Worm (Caenorhabditis elegans) whole organism, young adult: Measurements from ENCODE around the gene chd-3.

ENCODE experiments used
- B0261.1 ChIP-seq: sonication (generic microtip); optimal IDR thresholded peaks from 2 replicates; lab custom pipeline; 2016; ENCODE audit warnings: mild to moderate bottlenecking, missing genetic modification characterization, moderate library complexity, missing compliant biosample characterization
- B0336.3 ChIP-seq: fragments of 200-800 bp; sonication (Bioruptor generic); IDR thresholded peaks from 2 replicates; pipeline ENCODE4 v1.3.6; 2022; ENCODE audit warnings: missing genetic modification characterization, missing compliant biosample characterization
- C06A6.2 ChIP-seq: fragments of 200-800 bp; sonication (Bioruptor generic); conservative IDR thresholded peaks from 2 replicates; pipeline ENCODE4 v1.3.6; 2022; ENCODE audit warnings: missing genetic modification characterization, missing compliant biosample characterization
- F10E7.11 ChIP-seq: sonication (generic microtip); optimal IDR thresholded peaks from 2 replicates; lab custom pipeline; 2017; ENCODE audit warnings: mild to moderate bottlenecking, missing genetic modification characterization, moderate library complexity, missing compliant biosample characterization
- F22D6.2 ChIP-seq: sonication (generic microtip); optimal IDR thresholded peaks from 2 replicates; lab custom pipeline; 2016; ENCODE audit warnings: mild to moderate bottlenecking, missing genetic modification characterization, missing compliant biosample characterization
- F23B12.7 ChIP-seq: sonication (generic microtip); optimal IDR thresholded peaks from 2 replicates; lab custom pipeline; 2017; ENCODE audit warnings: missing genetic modification characterization, mild to moderate bottlenecking, missing compliant biosample characterization, antibody characterized with exemption, moderate library complexity; ENCODE audit not compliant: insufficient read depth
- F37B4.10 ChIP-seq: fragments of 200-800 bp; sonication (Bioruptor generic); IDR thresholded peaks from 2 replicates; pipeline ENCODE4 v1.3.6; 2022; ENCODE audit warnings: missing genetic modification characterization, missing compliant biosample characterization
- F49E8.2 ChIP-seq: sonication (generic microtip); optimal IDR thresholded peaks from 3 replicates; lab custom pipeline; 2017; ENCODE audit warnings: missing genetic modification characterization, mild to moderate bottlenecking, missing compliant biosample characterization, antibody characterized with exemption, moderate library complexity; ENCODE audit not compliant: insufficient read depth
- K12H6.12 ChIP-seq: fragments of 200-800 bp; sonication (Bioruptor generic); optimal IDR thresholded peaks from 2 replicates; lab custom pipeline; 2018; ENCODE audit warnings: mild to moderate bottlenecking, missing genetic modification characterization, missing compliant biosample characterization
- T07F8.4 ChIP-seq: sonication (generic microtip); optimal IDR thresholded peaks from 2 replicates; lab custom pipeline; 2016; ENCODE audit warnings: mild to moderate bottlenecking, missing genetic modification characterization, moderate library complexity, missing compliant biosample characterization
- atf-7 ChIP-seq: sonication (generic microtip); optimal IDR thresholded peaks from 2 replicates; lab custom pipeline; 2017; ENCODE audit warnings: mild to moderate bottlenecking, missing genetic modification characterization, missing compliant biosample characterization
- athp-1 ChIP-seq: sonication (generic microtip); optimal IDR thresholded peaks from 2 replicates; lab custom pipeline; 2017; ENCODE audit warnings: mild to moderate bottlenecking, missing genetic modification characterization, missing compliant biosample characterization
- attf-5 ChIP-seq: fragments of 200-800 bp; sonication (Bioruptor generic); optimal IDR thresholded peaks from 2 replicates; lab custom pipeline; 2018; ENCODE audit warnings: mild to moderate bottlenecking, missing genetic modification characterization, missing compliant biosample characterization
- bed-2 ChIP-seq: fragments of 200-800 bp; sonication (Bioruptor generic); IDR thresholded peaks from 2 replicates; pipeline ENCODE4 v1.3.6; 2022; ENCODE audit warnings: missing genetic modification reagents, missing genetic modification characterization, missing compliant biosample characterization
- ccch-3 ChIP-seq: fragments of 200-800 bp; sonication (Bioruptor generic); optimal IDR thresholded peaks from 2 replicates; lab custom pipeline; 2018; ENCODE audit warnings: mild to moderate bottlenecking, missing genetic modification characterization, missing compliant biosample characterization
- cebp-1 ChIP-seq, 2 experiments: fragments of 200-800 bp in 1 of 2; sonication (Bioruptor generic) in 1 of 2; sonication (generic microtip) in 1 of 2; IDR thresholded peaks in 1 of 2; optimal IDR thresholded peaks in 1 of 2; 2 replicates each; pipeline versions ENCODE4 v1.3.6 to Lab custom; 2017 to 2022; ENCODE audit warnings: missing compliant biosample characterization in 2 of 2, missing genetic modification characterization in 2 of 2, mild to moderate bottlenecking in 1 of 2, missing genetic modification reagents in 1 of 2, moderate library complexity in 1 of 2
- ceh-40 ChIP-seq: fragments of 200-800 bp; sonication (Bioruptor generic); IDR thresholded peaks from 2 replicates; pipeline ENCODE4 v1.3.6; 2022; ENCODE audit warnings: missing genetic modification characterization, missing compliant biosample characterization
- die-1 ChIP-seq: sonication (generic microtip); optimal IDR thresholded peaks from 2 replicates; lab custom pipeline; 2016; ENCODE audit warnings: missing genotype, mild to moderate bottlenecking, missing genetic modification characterization, missing compliant biosample characterization
- dox-1 ChIP-seq: fragments of 200-800 bp; sonication (Bioruptor generic); IDR thresholded peaks from 2 replicates; pipeline ENCODE4 v1.3.6; 2022; ENCODE audit warnings: missing genetic modification reagents, missing genetic modification characterization, missing compliant biosample characterization
- egl-44 ChIP-seq: fragments of 200-800 bp; sonication (Bioruptor generic); IDR thresholded peaks from 2 replicates; pipeline ENCODE4 v1.3.6; 2022; ENCODE audit warnings: missing genetic modification reagents, missing genetic modification characterization, missing compliant biosample characterization
- egrh-3 ChIP-seq: fragments of 200-800 bp; sonication (Bioruptor generic); IDR thresholded peaks from 2 replicates; pipeline ENCODE4 v1.3.6; 2022; ENCODE audit warnings: missing genetic modification reagents, missing genetic modification characterization, missing compliant biosample characterization
- ets-4 ChIP-seq: fragments of 200-800 bp; sonication (Bioruptor generic); optimal IDR thresholded peaks from 2 replicates; lab custom pipeline; 2018; ENCODE audit warnings: mild to moderate bottlenecking, missing genetic modification characterization, missing compliant biosample characterization
- lag-1 ChIP-seq: fragments of 200-800 bp; sonication (Bioruptor generic); IDR thresholded peaks from 2 replicates; pipeline ENCODE4 v1.3.6; 2022; ENCODE audit warnings: missing genetic modification reagents, missing genetic modification characterization, missing compliant biosample characterization
- let-607 ChIP-seq, 2 experiments: fragments of 200-800 bp in 1 of 2; sonication (Bioruptor generic) in 1 of 2; sonication (generic microtip) in 1 of 2; optimal IDR thresholded peaks; 2 replicates each; lab custom pipeline; 2016 to 2018; ENCODE audit warnings: mild to moderate bottlenecking in 2 of 2, missing compliant biosample characterization in 2 of 2, missing genetic modification characterization in 2 of 2, moderate library complexity in 2 of 2, missing genotype in 1 of 2
- lin-26 ChIP-seq: fragments of 200-800 bp; sonication (Bioruptor generic); IDR thresholded peaks from 2 replicates; pipeline ENCODE4 v1.3.6; 2022; ENCODE audit warnings: missing genetic modification reagents, missing genetic modification characterization, missing compliant biosample characterization
- lin-40 ChIP-seq: sonication (generic microtip); optimal IDR thresholded peaks from 2 replicates; lab custom pipeline; 2016; ENCODE audit warnings: missing genetic modification characterization, mild to moderate bottlenecking, missing compliant biosample characterization, missing genotype, missing genetic modification reagents
- lir-1 ChIP-seq: fragments of 200-800 bp; sonication (Bioruptor generic); conservative IDR thresholded peaks from 2 replicates; pipeline ENCODE4 v1.3.6; 2022; ENCODE audit warnings: missing genetic modification reagents, missing genetic modification characterization, missing compliant biosample characterization
- madf-3 ChIP-seq: fragments of 200-800 bp; sonication (Bioruptor generic); IDR thresholded peaks from 2 replicates; pipeline ENCODE4 v1.3.6; 2022; ENCODE audit warnings: missing genetic modification reagents, missing genetic modification characterization, missing compliant biosample characterization
- nfyb-1 ChIP-seq: fragments of 200-800 bp; sonication (Bioruptor generic); IDR thresholded peaks from 2 replicates; pipeline ENCODE4 v1.3.6; 2022; ENCODE audit warnings: missing genetic modification reagents, missing genetic modification characterization, missing compliant biosample characterization
- nhr-80 ChIP-seq: sonication (generic microtip); optimal IDR thresholded peaks from 2 replicates; lab custom pipeline; 2016; ENCODE audit warnings: missing genetic modification characterization, missing compliant biosample characterization
- nhr-90 ChIP-seq: sonication (generic microtip); optimal IDR thresholded peaks from 2 replicates; lab custom pipeline; 2016; ENCODE audit warnings: missing genotype, mild to moderate bottlenecking, missing genetic modification characterization, missing compliant biosample characterization
- pbrm-1 ChIP-seq: fragments of 200-800 bp; sonication (Bioruptor generic); IDR thresholded peaks from 2 replicates; pipeline ENCODE4 v1.3.6; 2022; ENCODE audit warnings: missing genetic modification reagents, missing genetic modification characterization, missing compliant biosample characterization
- pha-4 ChIP-seq: fragments of 150-350 bp; sonication (generic microtip); optimal IDR thresholded peaks from 2 replicates; lab custom pipeline; 2014; ENCODE audit warnings: missing biosample characterization, missing genetic modification reagents, missing genetic modification characterization
- repo-1 ChIP-seq: sonication (generic microtip); optimal IDR thresholded peaks from 2 replicates; lab custom pipeline; 2017; ENCODE audit warnings: mild to moderate bottlenecking, missing genetic modification characterization, missing compliant biosample characterization
- snpc-4 ChIP-seq, 5 experiments: fragments of 150-350 bp in 1 of 5; sonication (generic microtip) in 4 of 5; optimal IDR thresholded peaks; 2 replicates each; lab custom pipeline; 2014 to 2018; ENCODE audit warnings: missing genetic modification characterization in 5 of 5, missing biosample characterization in 3 of 5, antibody characterized with exemption in 2 of 5, mild to moderate bottlenecking in 2 of 5, missing compliant biosample characterization in 2 of 5, missing genotype in 2 of 5, moderate library complexity in 2 of 5, missing genetic modification reagents in 1 of 5
- somi-1 ChIP-seq: fragments of 200-800 bp; sonication (Bioruptor generic); optimal IDR thresholded peaks from 2 replicates; lab custom pipeline; 2018; ENCODE audit warnings: mild to moderate bottlenecking, missing genetic modification characterization, missing compliant biosample characterization
- tbp1 ChIP-seq: fragments of 200-800 bp; sonication (Bioruptor generic); optimal IDR thresholded peaks from 2 replicates; lab custom pipeline; 2018; ENCODE audit warnings: mild to moderate bottlenecking, missing genetic modification characterization, missing compliant biosample characterization
- tlf-1 ChIP-seq: fragments of 200-800 bp; sonication (Bioruptor generic); optimal IDR thresholded peaks from 2 replicates; lab custom pipeline; 2018; ENCODE audit warnings: mild to moderate bottlenecking, missing genetic modification characterization, missing compliant biosample characterization
- unc-62 ChIP-seq: fragments of 150-350 bp; optimal IDR thresholded peaks from 2 replicates; lab custom pipeline; 2014; ENCODE audit warnings: missing biosample characterization, missing genetic modification reagents, missing genetic modification characterization
- ztf-18 ChIP-seq: sonication (generic microtip); optimal IDR thresholded peaks from 2 replicates; lab custom pipeline; 2016; ENCODE audit warnings: missing genotype, mild to moderate bottlenecking, missing genetic modification characterization, missing compliant biosample characterization
- ztf-25 ChIP-seq: fragments of 200-800 bp; sonication (Bioruptor generic); IDR thresholded peaks from 2 replicates; pipeline ENCODE4 v1.3.6; 2022; ENCODE audit warnings: missing genetic modification reagents, missing genetic modification characterization, missing compliant biosample characterization
- ztf-26 ChIP-seq: sonication (generic microtip); optimal IDR thresholded peaks from 2 replicates; lab custom pipeline; 2017; ENCODE audit warnings: missing genetic modification characterization, missing compliant biosample characterization
- ztf-3 ChIP-seq: fragments of 200-800 bp; sonication (Bioruptor generic); optimal IDR thresholded peaks from 2 replicates; lab custom pipeline; 2018; ENCODE audit warnings: mild to moderate bottlenecking, missing genetic modification characterization, missing compliant biosample characterization

Gene chd-3

ce11 chrX:12872022-12872888, 19.9 kb upstream of the chd-3 start (continued):
- TF ChIP-seq egl-44 (GFP tag; lab: Robert Waterston, UW) (peak; percentile 76), F23B12.7 (tag; lab: Kevin White, UChicago) (peak; percentile 14), B0336.3 (GFP tag; lab: Robert Waterston, UW) (peak; percentile 96), lin-40 (tag; lab: Kevin White, UChicago) (peak; percentile 88), pbrm-1 (peak; percentile 67), F22D6.2 (peak; percentile 85), madf-3 (no peak), cebp-1 (GFP tag; IDR thresholded peaks at IDR 0.05; lab: Robert Waterston, UW) (peak; percentile 95), cebp-1 (tag; optimal IDR thresholded peaks at IDR 0.05; lab: Kevin White, UChicago) (peak; percentile 98), pha-4 (tag; lab: Kevin White, UChicago) (peak; percentile 3), egrh-3 (peak; percentile 12; the same call in 1 of the 2 replicates), ccch-3 (GFP tag; lab: Kevin White, UChicago) (no peak), die-1 (peak; percentile 40), ztf-18 (tag; lab: Kevin White, UChicago) (peak; percentile 43), ztf-26 (tag; lab: Kevin White, UChicago) (peak; percentile 90), F49E8.2 (tag; lab: Kevin White, UChicago) (no peak), bed-2 (no peak), tbp1 (peak; percentile 67), F37B4.10 (0 out of 2 replicates have a peak, but pooled peaks have one; percentile 4), ceh-40 (no peak), ztf-25 (GFP tag; lab: Robert Waterston, UW) (no peak), dox-1 (GFP tag; lab: Robert Waterston, UW) (peak; percentile 85), F10E7.11 (tag; lab: Kevin White, UChicago) (no peak), lin-26 (GFP tag; lab: Robert Waterston, UW) (0 out of 2 replicates have a peak, but pooled peaks have one; percentile 49), ztf-3 (GFP tag; lab: Kevin White, UChicago) (peak; percentile 77), nhr-80 (peak; percentile 100), snpc-4 (GFP tag; optimal IDR thresholded peaks at IDR 0.05; lab: Kevin White, UChicago) (no peak), snpc-4 (tag; optimal IDR thresholded peaks at IDR 0.05; lab: Kevin White, UChicago) (peak in 2 of 4 experiments; percentile 44 to 51), T07F8.4 (no peak), K12H6.12 (tag; lab: Kevin White, UChicago) (peak; percentile 74), athp-1 (peak; percentile 8), tlf-1 (peak; percentile 85), nhr-90 (tag; lab: Kevin White, UChicago) (peak; percentile 93), attf-5 (GFP tag; lab: Kevin White, UChicago) (peak; percentile 78), nfyb-1 (peak; percentile 72; the same call in 1 of the 2 replicates), unc-62 (GFP tag; lab: Kevin White, UChicago) (peak; percentile 77), let-607 (tag; optimal IDR thresholded peaks at IDR 0.05; lab: Kevin White, UChicago) (peak; percentile 90 to 96), lir-1 (0 out of 2 replicates have a peak, but pooled peaks have one; percentile 51), ets-4 (GFP tag; lab: Kevin White, UChicago) (peak; percentile 98), somi-1 (peak; percentile 91), atf-7 (tag; lab: Kevin White, UChicago) (peak; percentile 100), lag-1 (GFP tag; lab: Robert Waterston, UW) (0 out of 2 replicates have a peak, but pooled peaks have one; percentile 70), C06A6.2 (GFP tag; lab: Robert Waterston, UW) (peak; percentile 65; the same call in 1 of the 2 replicates), repo-1 (tag; lab: Kevin White, UChicago) (peak; percentile 57), B0261.1 (peak; percentile 5)
- TF ChIP-seq, all 124 proteins: peak for 49
